Fruit fly (Drosophila melanogaster): ENCODE measurements around the gene Frq1.

The Frq1 gene

DNA sequence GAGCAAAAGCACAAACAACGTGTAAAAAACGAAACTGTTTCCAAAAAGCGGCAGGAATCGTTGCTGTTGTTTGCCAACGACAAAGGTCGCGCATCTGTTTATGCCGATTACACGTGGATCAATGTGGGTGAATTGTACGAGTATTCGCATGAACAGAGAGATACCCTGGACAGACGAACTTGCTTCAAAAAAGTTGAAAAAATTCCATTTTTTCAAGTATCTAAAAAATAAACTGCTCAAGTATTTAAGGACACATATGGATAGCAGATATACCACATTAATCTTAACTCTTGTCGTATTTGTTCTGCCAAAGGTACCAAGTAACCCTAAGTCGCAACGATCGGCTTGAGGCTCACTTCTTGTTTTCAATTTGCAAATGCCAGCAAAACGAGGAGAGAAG lies 15.2 kb upstream of the Frq1 start:
- TF ChIP-seq sob (GFP tag; IDR thresholded peaks at IDR 0.05): no peak
- peak; percentile 20 for TF ChIP-seq Med (GFP tag)
- no peak for TF ChIP-seq bbx (GFP tag; IDR thresholded peaks at IDR 0.05; ENCODE audit: partially characterized antibody)
- TF ChIP-seq row (GFP tag; IDR thresholded peaks at IDR 0.05): peak; percentile 16; the same call in 1 of the 3 replicates
- peak; percentile 2 for TF ChIP-seq sens (GFP tag)
- TF ChIP-seq D19B (GFP tag; optimal IDR thresholded peaks at IDR 0.05): peak; percentile 56
- peak; percentile 18; the same call in 1 of the 2 replicates for TF ChIP-seq Rfx (GFP tag; IDR thresholded peaks at IDR 0.05)

DNA sequence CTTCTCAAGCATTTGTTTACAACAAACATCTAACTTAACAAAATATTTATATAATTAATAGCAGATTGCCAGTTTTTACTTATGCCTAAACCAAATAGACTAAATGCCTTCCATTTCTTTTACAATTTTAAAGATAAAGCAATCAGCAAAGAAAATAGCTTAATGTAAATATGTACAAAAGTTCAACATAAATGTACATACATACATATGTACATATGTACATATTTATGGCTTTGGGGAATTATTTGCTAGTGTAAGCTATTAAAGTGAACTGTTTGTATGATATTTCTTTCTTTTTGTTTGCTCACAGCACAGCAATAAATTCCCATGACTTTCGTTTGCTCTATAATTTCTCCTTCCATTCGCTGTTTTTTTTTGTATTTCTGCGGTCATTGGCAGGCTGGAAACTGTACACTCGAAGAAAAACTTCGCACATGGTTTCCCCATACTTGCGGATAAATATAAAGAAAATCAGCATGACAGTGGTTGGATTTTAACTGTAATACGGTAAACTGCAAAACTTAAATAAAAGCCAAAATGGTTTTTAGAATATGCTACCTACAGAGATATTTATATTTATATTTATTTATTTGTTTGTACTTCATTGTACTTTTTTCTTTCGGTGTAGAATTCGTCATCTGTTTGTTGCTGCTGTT lies 14.1 kb upstream of the Frq1 start:
- no peak for TF ChIP-seq Fer1 (GFP tag; optimal IDR thresholded peaks at IDR 0.05)
- peak; percentile 34 for TF ChIP-seq CG7556 (GFP tag; optimal IDR thresholded peaks at IDR 0.05)
- TF ChIP-seq CG14014 (GFP tag; IDR thresholded peaks at IDR 0.05): 0 out of 2 replicates have a peak, but pooled peaks have one; percentile 6
- peak; percentile 6 for TF ChIP-seq CG2712 (tag; optimal IDR thresholded peaks at IDR 0.05)
- peak; percentile 31 for TF ChIP-seq CG15269 (tag; optimal IDR thresholded peaks at IDR 0.05)
- TF ChIP-seq fd96Cb (tag; optimal IDR thresholded peaks at IDR 0.05): peak; percentile 21
- peak; percentile 5 for TF ChIP-seq Hsf (GFP tag; optimal IDR thresholded peaks at IDR 0.05)
- 0 out of 2 replicates have a peak, but pooled peaks have one; percentile 30 for TF ChIP-seq HLH3B (GFP tag; IDR thresholded peaks at IDR 0.05)
- TF ChIP-seq gce (GFP tag; IDR thresholded peaks at IDR 0.05): 0 out of 3 replicates have a peak, but pooled peaks have one; percentile 8
- peak in 1 of 2 experiments; percentile 4 for TF ChIP-seq Hr51 (GFP tag; optimal IDR thresholded peaks at IDR 0.05)
- TF ChIP-seq CG34376 (GFP tag; optimal IDR thresholded peaks at IDR 0.05): no peak
- peak; percentile 10; the same call in 1 of the 4 replicates for TF ChIP-seq Gug (GFP tag; IDR thresholded peaks at IDR 0.05)
- TF ChIP-seq gro (GFP tag; optimal IDR thresholded peaks at IDR 0.05): no peak
- TF ChIP-seq Mes4 (GFP tag; optimal IDR thresholded peaks at IDR 0.05): no peak
- TF ChIP-seq bsh (GFP tag; optimal IDR thresholded peaks at IDR 0.05): peak in 1 of 2 experiments; percentile 22
- TF ChIP-seq CG11093 (GFP tag; IDR thresholded peaks at IDR 0.05): no peak
- TF ChIP-seq CG17361 (GFP tag; IDR thresholded peaks at IDR 0.05): peak; percentile 50; the same call in 2 of the 3 replicates
- peak; percentile 11 for TF ChIP-seq CG3281 (GFP tag; optimal IDR thresholded peaks at IDR 0.05)
- TF ChIP-seq Xbp1 (GFP tag; optimal IDR thresholded peaks at IDR 0.05): peak; percentile 12
- TF ChIP-seq Ets65A (GFP tag): peak; percentile 95
- peak; percentile 26 for TF ChIP-seq CG14710 (tag; optimal IDR thresholded peaks at IDR 0.05)
- TF ChIP-seq CG11504 (tag; optimal IDR thresholded peaks at IDR 0.05): peak; percentile 50
- peak; percentile 53 for TF ChIP-seq ATbp (GFP tag; optimal IDR thresholded peaks at IDR 0.05)
- TF ChIP-seq CG2129 (GFP tag; IDR thresholded peaks at IDR 0.05; ENCODE audit: partially characterized antibody): no peak
- TF ChIP-seq dysf (GFP tag; IDR thresholded peaks at IDR 0.05): peak; percentile 31; the same call in 1 of the 3 replicates
- peak in 1 of 2 experiments; percentile 48 for TF ChIP-seq eve (GFP tag; optimal IDR thresholded peaks at IDR 0.05)
- no peak for TF ChIP-seq fd102C (GFP tag; optimal IDR thresholded peaks at IDR 0.05)
- peak; percentile 20 for TF ChIP-seq CG15601 (tag; optimal IDR thresholded peaks at IDR 0.05)
- TF ChIP-seq Med (GFP tag): peak; percentile 81
- TF ChIP-seq lmd (GFP tag; IDR thresholded peaks at IDR 0.05): peak; percentile 37; the same call in 1 of the 2 replicates
- TF ChIP-seq tgo (GFP tag; IDR thresholded peaks at IDR 0.05): 0 out of 3 replicates have a peak, but pooled peaks have one; percentile 21
- peak; percentile 51 for TF ChIP-seq CG7839 (tag; optimal IDR thresholded peaks at IDR 0.05)
- TF ChIP-seq dmrt99B (tag; optimal IDR thresholded peaks at IDR 0.05): peak; percentile 50
- no peak for TF ChIP-seq chn (GFP tag; optimal IDR thresholded peaks at IDR 0.05)
- TF ChIP-seq crc (GFP tag; optimal IDR thresholded peaks at IDR 0.05): no peak
- TF ChIP-seq nmo (GFP tag; optimal IDR thresholded peaks at IDR 0.05): peak; percentile 24
- TF ChIP-seq Sox100B (GFP tag; optimal IDR thresholded peaks at IDR 0.05): peak; percentile 6
- TF ChIP-seq Xrp1 (GFP tag; IDR thresholded peaks at IDR 0.05): peak; percentile 42
- TF ChIP-seq ind (GFP tag; optimal IDR thresholded peaks at IDR 0.05): peak; percentile 0
- TF ChIP-seq Mrtf (GFP tag; IDR thresholded peaks at IDR 0.05): no peak
- no peak for TF ChIP-seq CG32767 (GFP tag; IDR thresholded peaks at IDR 0.05)
- TF ChIP-seq en (GFP tag; optimal IDR thresholded peaks at IDR 0.05): no peak

All from whole organism, embryonic.